Fruit fly (Drosophila melanogaster): Measurements from ENCODE around the gene Ubr3.

The Ubr3 gene

dm6 chrX:7901153-7902038 is 34.3 kb upstream of the Ubr3 start, which contains the start of the genes RpS6 and bys (continued):
- TF ChIP-seq yki (optimal IDR thresholded peaks at IDR 0.05), result no peak
- TF ChIP-seq Awh (GFP tag; IDR thresholded peaks at IDR 0.05), result peak; percentile 43; the same call in 1 of the 2 replicates
- no peak for TF ChIP-seq Vsx1 (GFP tag; optimal IDR thresholded peaks at IDR 0.05)
- no peak for TF ChIP-seq Hand (GFP tag; optimal IDR thresholded peaks at IDR 0.05)
- TF ChIP-seq CG8281 (tag; optimal IDR thresholded peaks at IDR 0.05), result peak; percentile 6
- peak; percentile 59 for TF ChIP-seq CG17912 (GFP tag; optimal IDR thresholded peaks at IDR 0.05)
- 0 out of 2 replicates have a peak, but pooled peaks have one; percentile 23 for TF ChIP-seq CG8765 (GFP tag; IDR thresholded peaks at IDR 0.05)
- no peak for TF ChIP-seq luna (GFP tag; optimal IDR thresholded peaks at IDR 0.05)
- TF ChIP-seq Atf3 (GFP tag; optimal IDR thresholded peaks at IDR 0.05), result no peak
- TF ChIP-seq Elba2 (GFP tag; optimal IDR thresholded peaks at IDR 0.05), result no peak
- TF ChIP-seq CG5180 (GFP tag; optimal IDR thresholded peaks at IDR 0.05), result peak; percentile 24
- no peak for TF ChIP-seq HmgZ (tag; optimal IDR thresholded peaks at IDR 0.05)
- TF ChIP-seq ssp (GFP tag; IDR thresholded peaks at IDR 0.05), result 0 out of 2 replicates have a peak, but pooled peaks have one; percentile 19
- TF ChIP-seq CG15514 (GFP tag; optimal IDR thresholded peaks at IDR 0.05), result peak; percentile 22
- peak; percentile 82 for TF ChIP-seq CG7928 (GFP tag; optimal IDR thresholded peaks at IDR 0.05)
- peak; percentile 51 for TF ChIP-seq CG34422 (GFP tag; IDR thresholded peaks at IDR 0.05)
- TF ChIP-seq gro (GFP tag; optimal IDR thresholded peaks at IDR 0.05), result peak; percentile 62
- peak; percentile 30 for TF ChIP-seq CG18262 (tag; optimal IDR thresholded peaks at IDR 0.05)
- TF ChIP-seq Adf1 (GFP tag; IDR thresholded peaks at IDR 0.05), result no peak
- peak; percentile 14 for TF ChIP-seq Lhr (GFP tag; optimal IDR thresholded peaks at IDR 0.05)
- no peak for TF ChIP-seq klu (GFP tag; IDR thresholded peaks at IDR 0.05)
- TF ChIP-seq CG13287 (GFP tag; IDR thresholded peaks at IDR 0.05; ENCODE audit: partially characterized antibody), result peak; percentile 76
- peak; percentile 13; the same call in 1 of the 2 replicates for TF ChIP-seq ara (GFP tag; IDR thresholded peaks at IDR 0.05)
- TF ChIP-seq CG12071 (GFP tag; optimal IDR thresholded peaks at IDR 0.05), result peak; percentile 55
- TF ChIP-seq tio (GFP tag; optimal IDR thresholded peaks at IDR 0.05), result no peak
- peak; percentile 30 for TF ChIP-seq CG30020 (tag; optimal IDR thresholded peaks at IDR 0.05)
- no peak for TF ChIP-seq CG30431 (GFP tag; optimal IDR thresholded peaks at IDR 0.05)
- peak; percentile 33 for TF ChIP-seq Hsf (GFP tag; optimal IDR thresholded peaks at IDR 0.05)
- 0 out of 3 replicates have a peak, but pooled peaks have one; percentile 23 for TF ChIP-seq CG3726 (GFP tag; IDR thresholded peaks at IDR 0.05)
- 0 out of 3 replicates have a peak, but pooled peaks have one; percentile 13 for TF ChIP-seq CG6175 (GFP tag; IDR thresholded peaks at IDR 0.05)
- TF ChIP-seq CG6272 (GFP tag; IDR thresholded peaks at IDR 0.05), result peak; percentile 62
- peak; percentile 70 for TF ChIP-seq CG11247 (GFP tag; IDR thresholded peaks at IDR 0.05)
- peak; percentile 2 to 5 for TF ChIP-seq bsh (GFP tag; optimal IDR thresholded peaks at IDR 0.05)
- peak; percentile 64 for TF ChIP-seq schlank (tag; optimal IDR thresholded peaks at IDR 0.05)
- TF ChIP-seq sd (tag; optimal IDR thresholded peaks at IDR 0.05), result no peak
- peak in 1 of 2 experiments; percentile 8 for TF ChIP-seq chif (GFP tag; optimal IDR thresholded peaks at IDR 0.05)
- no peak for TF ChIP-seq ERR (GFP tag; optimal IDR thresholded peaks at IDR 0.05)
- TF ChIP-seq ATbp (GFP tag; optimal IDR thresholded peaks at IDR 0.05), result no peak
- no peak for TF ChIP-seq gsb-n (tag; optimal IDR thresholded peaks at IDR 0.05)
- TF ChIP-seq CG14050 (GFP tag; IDR thresholded peaks at IDR 0.05), result no peak; the same call in 2 of the 3 replicates
- peak; percentile 12; the same call in 1 of the 2 replicates for TF ChIP-seq E2f1 (GFP tag; IDR thresholded peaks at IDR 0.05)
- peak; percentile 63 for TF ChIP-seq CG9437 (GFP tag; optimal IDR thresholded peaks at IDR 0.05)
- no peak for TF ChIP-seq esg (GFP tag; conservative IDR thresholded peaks at IDR 0.05)
- peak; percentile 65 for TF ChIP-seq CG14710 (tag; optimal IDR thresholded peaks at IDR 0.05)
- TF ChIP-seq Neu2 (GFP tag; optimal IDR thresholded peaks at IDR 0.05; ENCODE audit: borderline replicate concordance), result no peak
- peak; percentile 19 for TF ChIP-seq CG4617 (GFP tag; optimal IDR thresholded peaks at IDR 0.05; ENCODE audit: borderline replicate concordance)
- TF ChIP-seq grn (GFP tag; optimal IDR thresholded peaks at IDR 0.05), result no peak
- peak; percentile 13 for TF ChIP-seq Abd-B (GFP tag; optimal IDR thresholded peaks at IDR 0.05)

Data from whole organism, embryonic.